Worm (Caenorhabditis elegans) whole organism, mixed stage, embryonic: Measurements from ENCODE around the gene C02E7.8.

Experiments
- bed-3 ChIP-seq: fragments of 200-800 bp; sonication (Bioruptor generic); optimal IDR thresholded peaks from 3 replicates; lab custom pipeline; 2018; ENCODE audit warnings: mild to moderate bottlenecking, missing genetic modification characterization, moderate library complexity, missing compliant biosample characterization
- blmp-1 ChIP-seq: fragments of 150-350 bp; optimal IDR thresholded peaks from 2 replicates; lab custom pipeline; 2014; ENCODE audit warnings: missing biosample characterization, missing genetic modification characterization
- ceh-39 ChIP-seq: fragments of 150-350 bp; optimal IDR thresholded peaks from 2 replicates; lab custom pipeline; 2014; ENCODE audit warnings: missing biosample characterization, missing genetic modification characterization
- ceh-43 ChIP-seq: fragments of 200-800 bp; sonication (Bioruptor generic); optimal IDR thresholded peaks from 2 replicates; lab custom pipeline; 2018; ENCODE audit warnings: mild to moderate bottlenecking, missing genetic modification characterization, moderate library complexity, missing compliant biosample characterization
- ceh-83 ChIP-seq: fragments of 200-800 bp; sonication (Bioruptor generic); optimal IDR thresholded peaks from 2 replicates; lab custom pipeline; 2018; ENCODE audit warnings: mild to moderate bottlenecking, missing genetic modification characterization, missing compliant biosample characterization
- ces-1 ChIP-seq: fragments of 150-350 bp; optimal IDR thresholded peaks from 2 replicates; lab custom pipeline; 2014; ENCODE audit warnings: missing biosample characterization, missing genetic modification reagents, missing genetic modification characterization
- elt-1 ChIP-seq: sonication (generic microtip); optimal IDR thresholded peaks from 2 replicates; lab custom pipeline; 2017; ENCODE audit warnings: missing genetic modification characterization, mild to moderate bottlenecking, missing compliant biosample characterization, antibody characterized with exemption, moderate library complexity, borderline replicate concordance; ENCODE audit not compliant: insufficient read depth
- elt-3 ChIP-seq: fragments of 150-350 bp; optimal IDR thresholded peaks from 2 replicates; lab custom pipeline; 2014; ENCODE audit warnings: missing biosample characterization, missing genetic modification characterization
- flh-1 ChIP-seq: fragments of 200-800 bp; sonication (Bioruptor generic); optimal IDR thresholded peaks from 2 replicates; lab custom pipeline; 2018; ENCODE audit warnings: mild to moderate bottlenecking, missing genetic modification characterization, moderate library complexity, missing compliant biosample characterization
- ham-2 ChIP-seq: fragments of 200-800 bp; sonication (Bioruptor generic); optimal IDR thresholded peaks from 2 replicates; lab custom pipeline; 2018; ENCODE audit warnings: mild to moderate bottlenecking, missing genetic modification characterization, missing compliant biosample characterization
- hlh-1 ChIP-seq: fragments of 150-350 bp; optimal IDR thresholded peaks from 2 replicates; lab custom pipeline; 2014; ENCODE audit warnings: missing biosample characterization, missing genetic modification reagents, missing genetic modification characterization
- lin-13 ChIP-seq: fragments of 150-350 bp; optimal IDR thresholded peaks from 2 replicates; lab custom pipeline; 2014; ENCODE audit warnings: missing biosample characterization, missing genetic modification characterization
- lin-32 ChIP-seq: fragments of 200-800 bp; sonication (Bioruptor generic); optimal IDR thresholded peaks from 2 replicates; lab custom pipeline; 2018; ENCODE audit warnings: mild to moderate bottlenecking, missing genetic modification characterization, missing compliant biosample characterization
- lsy-2 ChIP-seq: fragments of 150-350 bp; optimal IDR thresholded peaks from 2 replicates; lab custom pipeline; 2014; ENCODE audit warnings: missing biosample characterization, missing genetic modification characterization
- mab-5 ChIP-seq: fragments of 150-350 bp; optimal IDR thresholded peaks from 2 replicates; lab custom pipeline; 2014; ENCODE audit warnings: missing biosample characterization, missing genetic modification characterization
- mep-1 ChIP-seq: fragments of 150-350 bp; optimal IDR thresholded peaks from 2 replicates; lab custom pipeline; 2017; ENCODE audit warnings: missing biosample characterization, missing genetic modification reagents, missing genetic modification characterization, inconsistent platforms
- mls-2 ChIP-seq: sonication (generic microtip); optimal IDR thresholded peaks from 2 replicates; lab custom pipeline; 2016; ENCODE audit warnings: mild to moderate bottlenecking, missing genetic modification characterization, moderate library complexity, missing compliant biosample characterization
- nhr-2 ChIP-seq: fragments of 150-350 bp; optimal IDR thresholded peaks from 2 replicates; lab custom pipeline; 2014; ENCODE audit warnings: missing biosample characterization, missing genetic modification characterization
- nhr-28 ChIP-seq: fragments of 150-350 bp; optimal IDR thresholded peaks from 2 replicates; lab custom pipeline; 2014; ENCODE audit warnings: missing biosample characterization, missing genetic modification characterization
- nhr-76 ChIP-seq: sonication (generic microtip); optimal IDR thresholded peaks from 2 replicates; lab custom pipeline; 2017; ENCODE audit warnings: missing biosample characterization, missing genetic modification characterization
- pha-4 ChIP-seq: fragments of 150-350 bp; optimal IDR thresholded peaks from 2 replicates; lab custom pipeline; 2018; ENCODE audit warnings: missing biosample characterization, missing genetic modification reagents, missing genetic modification characterization
- sem-2 ChIP-seq: fragments of 200-800 bp; sonication (Bioruptor generic); optimal IDR thresholded peaks from 2 replicates; lab custom pipeline; 2018; ENCODE audit warnings: mild to moderate bottlenecking, missing genetic modification characterization, missing compliant biosample characterization
- snpc-4 ChIP-seq: fragments of 150-350 bp; optimal IDR thresholded peaks from 2 replicates; lab custom pipeline; 2014; ENCODE audit warnings: missing biosample characterization, missing genetic modification characterization
- sptf-1 ChIP-seq: sonication (generic microtip); optimal IDR thresholded peaks from 2 replicates; lab custom pipeline; 2017; ENCODE audit warnings: mild to moderate bottlenecking, missing genetic modification characterization, moderate library complexity, missing compliant biosample characterization
- tbx-8 ChIP-seq: fragments of 200-800 bp; sonication (Bioruptor generic); optimal IDR thresholded peaks from 2 replicates; lab custom pipeline; 2018; ENCODE audit warnings: mild to moderate bottlenecking, missing genetic modification characterization, moderate library complexity, missing compliant biosample characterization
- unc-120 ChIP-seq: sonication (generic microtip); optimal IDR thresholded peaks from 2 replicates; lab custom pipeline; 2017; ENCODE audit warnings: missing genetic modification characterization, missing compliant biosample characterization; ENCODE audit not compliant: poor library complexity, severe bottlenecking
- unc-39 ChIP-seq: fragments of 150-350 bp; optimal IDR thresholded peaks from 2 replicates; lab custom pipeline; 2014; ENCODE audit warnings: missing biosample characterization, missing genetic modification characterization
- unc-62 ChIP-seq: fragments of 150-350 bp; optimal IDR thresholded peaks from 2 replicates; lab custom pipeline; 2014; ENCODE audit warnings: missing biosample characterization, missing genetic modification reagents, missing genetic modification characterization
- zip-8 ChIP-seq: fragments of 150-350 bp; optimal IDR thresholded peaks from 2 replicates; lab custom pipeline; 2014; ENCODE audit warnings: missing biosample characterization, missing genetic modification characterization
- ztf-11 ChIP-seq: fragments of 150-350 bp; optimal IDR thresholded peaks from 2 replicates; lab custom pipeline; 2014; ENCODE audit warnings: missing biosample characterization, missing genetic modification characterization

C02E7.8 gene

ce11 chrV:4895744-4896143, 24.8 kb downstream of the C02E7.8 start, which contains the start of gene ugt-9:
ugt-9 (plus strand) TSS chrV:4896048.
- TF ChIP-seq unc-120, result no peak
- no peak for TF ChIP-seq blmp-1 (tag; lab: Kevin White, UChicago)
- no peak for TF ChIP-seq elt-1 (tag; lab: Kevin White, UChicago)
- no peak for TF ChIP-seq mep-1 (tag; lab: Kevin White, UChicago)
- no peak for TF ChIP-seq elt-3 (tag; lab: Kevin White, UChicago)
- TF ChIP-seq lin-13 (tag; lab: Kevin White, UChicago), result no peak
- TF ChIP-seq ceh-83 (GFP tag; lab: Kevin White, UChicago), result no peak
- no peak for TF ChIP-seq nhr-76 (tag; lab: Kevin White, UChicago)
- no peak for TF ChIP-seq mls-2 (tag; lab: Kevin White, UChicago)
- no peak for TF ChIP-seq zip-8

ce11 chrV:4894971-4895370, 25.6 kb downstream of the C02E7.8 start, which contains the start of gene ugt-11:
ugt-11 (minus strand) TSS chrV:4895071.
- TF ChIP-seq unc-39 (tag; lab: Kevin White, UChicago) (no peak), flh-1 (GFP tag; lab: Kevin White, UChicago) (no peak), ceh-39 (tag; lab: Kevin White, UChicago) (no peak), ham-2 (GFP tag; lab: Kevin White, UChicago) (no peak), hlh-1 (tag; lab: Kevin White, UChicago) (no peak), zip-8 (no peak), sptf-1 (no peak), blmp-1 (tag; lab: Kevin White, UChicago) (no peak), mls-2 (tag; lab: Kevin White, UChicago) (no peak), nhr-76 (tag; lab: Kevin White, UChicago) (no peak), pha-4 (tag; lab: Kevin White, UChicago) (no peak), sem-2 (GFP tag; lab: Kevin White, UChicago) (no peak), unc-120 (no peak), lin-13 (tag; lab: Kevin White, UChicago) (no peak), ces-1 (no peak)

DNA sequence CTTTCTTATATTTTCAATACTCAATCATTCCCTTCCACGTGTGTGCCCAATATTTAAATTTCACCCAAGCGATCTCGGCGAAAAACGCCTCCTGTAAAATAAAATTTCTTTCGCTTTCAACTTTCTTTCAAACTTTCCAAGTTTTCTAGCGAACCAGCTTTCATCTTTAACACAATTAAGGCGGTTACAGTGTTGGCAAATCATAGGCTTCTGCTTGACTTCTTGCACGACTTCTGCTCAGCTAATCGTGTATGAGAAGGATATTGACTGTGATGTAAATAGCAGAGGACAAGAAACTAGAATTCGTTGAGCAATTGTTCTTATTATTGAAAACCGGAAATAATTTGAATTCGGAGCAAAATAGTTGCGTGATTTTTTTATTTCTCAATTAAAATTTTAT, 29.3 kb downstream of the C02E7.8 start:
- no peak for TF ChIP-seq elt-1 (tag; lab: Kevin White, UChicago)
- TF ChIP-seq ham-2 (GFP tag; lab: Kevin White, UChicago), result no peak
- no peak for TF ChIP-seq lin-13 (tag; lab: Kevin White, UChicago)
- no peak for TF ChIP-seq sptf-1
- TF ChIP-seq snpc-4 (tag; lab: Kevin White, UChicago), result no peak
- TF ChIP-seq elt-3 (tag; lab: Kevin White, UChicago), result no peak
- TF ChIP-seq, all 35 proteins: peak for 0

DNA sequence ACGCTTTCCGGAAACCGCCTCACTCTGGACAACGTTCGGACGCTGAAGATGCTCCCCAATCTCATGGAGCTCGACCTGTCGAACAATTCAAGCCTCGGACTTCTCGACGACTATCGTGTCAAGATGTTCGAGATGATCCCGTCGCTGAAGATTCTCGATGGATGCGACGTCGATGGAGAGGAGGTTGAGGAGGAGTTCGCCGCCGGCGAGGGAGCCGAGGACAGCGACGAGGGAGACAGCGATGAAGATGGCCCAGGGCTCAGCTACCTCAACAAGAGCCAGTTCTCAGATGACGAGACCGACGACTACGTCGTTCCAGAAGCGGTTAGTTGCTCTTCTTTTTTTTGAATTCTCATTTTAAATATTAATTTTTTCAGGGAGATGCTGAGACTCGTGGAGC, 29.8 kb downstream of the C02E7.8 start:
- TF ChIP-seq lin-32 (GFP tag; lab: Kevin White, UChicago), result no peak
- no peak for TF ChIP-seq nhr-2 (tag; lab: Kevin White, UChicago)
- TF ChIP-seq ceh-43 (GFP tag; lab: Kevin White, UChicago), result no peak
- TF ChIP-seq mab-5 (tag; lab: Kevin White, UChicago), result no peak
- no peak for TF ChIP-seq ztf-11 (tag; lab: Kevin White, UChicago)
- no peak for TF ChIP-seq elt-1 (tag; lab: Kevin White, UChicago)
- no peak for TF ChIP-seq snpc-4 (tag; lab: Kevin White, UChicago)
- TF ChIP-seq unc-62 (GFP tag; lab: Kevin White, UChicago), result no peak
- no peak for TF ChIP-seq bed-3 (GFP tag; lab: Kevin White, UChicago)
- TF ChIP-seq ham-2 (GFP tag; lab: Kevin White, UChicago), result no peak
- TF ChIP-seq unc-39 (tag; lab: Kevin White, UChicago), result no peak
- no peak for TF ChIP-seq zip-8
- no peak for TF ChIP-seq tbx-8 (GFP tag; lab: Kevin White, UChicago)
- no peak for TF ChIP-seq hlh-1 (tag; lab: Kevin White, UChicago)
- no peak for TF ChIP-seq elt-3 (tag; lab: Kevin White, UChicago)
- TF ChIP-seq ces-1, result no peak
- TF ChIP-seq lsy-2 (tag; lab: Kevin White, UChicago), result no peak

DNA sequence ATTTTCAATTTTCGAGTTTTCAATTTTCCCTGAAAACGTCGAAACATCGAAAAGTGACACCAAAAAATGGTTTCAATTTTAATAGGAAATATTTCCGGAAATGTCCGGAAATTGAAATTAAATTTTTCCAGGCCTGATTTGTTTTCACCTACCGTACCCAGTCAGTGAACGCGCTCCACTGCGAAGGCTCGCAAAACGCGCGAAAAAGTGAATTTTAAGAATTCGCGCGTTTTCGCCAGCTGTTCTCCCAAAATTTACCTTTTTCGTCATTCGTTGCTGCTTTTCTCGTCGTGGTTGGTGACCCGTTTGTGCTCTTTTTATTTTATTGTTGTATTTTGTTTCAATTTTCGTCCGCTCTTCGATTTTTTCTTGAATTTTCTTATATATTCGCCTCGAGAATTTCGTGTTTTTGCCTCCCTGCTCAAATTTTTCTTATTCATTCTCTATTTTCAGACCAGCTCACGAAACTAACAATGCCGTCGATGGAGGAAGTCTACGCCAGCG, 30.6 kb downstream of the C02E7.8 start, which contains the start of gene T19H12.2:
T19H12.2 (plus strand) TSS at position 454 of the 504 bp plus-strand sequence.
- TF ChIP-seq lsy-2 (tag; lab: Kevin White, UChicago) (peak; percentile 50), nhr-28 (tag; lab: Kevin White, UChicago) (no peak), ces-1 (no peak)
